Fruit fly (Drosophila melanogaster): ENCODE measurements around the gene CG2608.
A peak's percentile ranks its signal among the peaks of the same experiment; 100 is the strongest.

Gene CG2608

dm6 chr2L:20645394-20645869 lies at the start of gene CG2608, which contains the start of gene phr6-4:
Gene CG2608 (plus strand): TSS chr2L:20645822.
Gene phr6-4 (minus strand): TSS chr2L:20645791.
- TF ChIP-seq dsf (GFP tag; optimal IDR thresholded peaks at IDR 0.05; ENCODE audit: borderline replicate concordance) (peak; percentile 60), sage (GFP tag; optimal IDR thresholded peaks at IDR 0.05) (no peak), sv (GFP tag; optimal IDR thresholded peaks at IDR 0.05) (peak; percentile 84), Hnf4 (GFP tag; optimal IDR thresholded peaks at IDR 0.05) (peak; percentile 82), rgr (GFP tag; optimal IDR thresholded peaks at IDR 0.05) (peak; percentile 93), brk (GFP tag; optimal IDR thresholded peaks at IDR 0.05) (peak; percentile 92), HLH106 (tag; optimal IDR thresholded peaks at IDR 0.05) (peak; percentile 95), CG9705 (GFP tag; optimal IDR thresholded peaks at IDR 0.05) (peak; percentile 87), CrebA (GFP tag; optimal IDR thresholded peaks at IDR 0.05; ENCODE audit: borderline replicate concordance) (no peak), Myc (optimal IDR thresholded peaks at IDR 0.05) (peak; percentile 15), usp (GFP tag; optimal IDR thresholded peaks at IDR 0.05) (no peak), Jra (GFP tag; optimal IDR thresholded peaks at IDR 0.05) (peak; percentile 80), psq (GFP tag; optimal IDR thresholded peaks at IDR 0.05) (peak; percentile 85), Dif (GFP tag; optimal IDR thresholded peaks at IDR 0.05; ENCODE audit: partially characterized antibody) (no peak), Hr78 (GFP tag; optimal IDR thresholded peaks at IDR 0.05) (no peak), dl (GFP tag; optimal IDR thresholded peaks at IDR 0.05; ENCODE audit: insufficient read depth in 1 of 2, partially characterized antibody in 2 of 2) (no peak), Hr83 (GFP tag; optimal IDR thresholded peaks at IDR 0.05; ENCODE audit: poor library complexity, severe bottlenecking) (peak; percentile 56), h (GFP tag; optimal IDR thresholded peaks at IDR 0.05) (peak; percentile 91), fru (GFP tag; optimal IDR thresholded peaks at IDR 0.05) (peak; percentile 91), dmrt93B (GFP tag; optimal IDR thresholded peaks at IDR 0.05) (no peak), CG32264 (GFP tag; optimal IDR thresholded peaks at IDR 0.05) (peak; percentile 58), GATAd (GFP tag; optimal IDR thresholded peaks at IDR 0.05) (peak; percentile 53), woc (GFP tag; optimal IDR thresholded peaks at IDR 0.05) (peak; percentile 80), Vsx2 (GFP tag; optimal IDR thresholded peaks at IDR 0.05; ENCODE audit: partially characterized antibody) (no peak), tai (GFP tag; optimal IDR thresholded peaks at IDR 0.05) (no peak), N (GFP tag; optimal IDR thresholded peaks at IDR 0.05) (no peak), Rel (GFP tag; optimal IDR thresholded peaks at IDR 0.05) (no peak), Rel (tag; optimal IDR thresholded peaks at IDR 0.05) (peak; percentile 68), jim (GFP tag; optimal IDR thresholded peaks at IDR 0.05) (no peak), OdsH (GFP tag; optimal IDR thresholded peaks at IDR 0.05) (peak; percentile 91), foxo (GFP tag; optimal IDR thresholded peaks at IDR 0.05) (peak in 1 of 2 experiments; percentile 95), br (GFP tag; optimal IDR thresholded peaks at IDR 0.05) (peak; percentile 87), ey (GFP tag; optimal IDR thresholded peaks at IDR 0.05) (peak; percentile 88), pan (optimal IDR thresholded peaks at IDR 0.05) (no peak), lola (GFP tag; optimal IDR thresholded peaks at IDR 0.05) (no peak), Abd-B (GFP tag; optimal IDR thresholded peaks at IDR 0.05) (no peak), Dfd (GFP tag; optimal IDR thresholded peaks at IDR 0.05) (no peak), Sp1 (GFP tag; optimal IDR thresholded peaks at IDR 0.05) (peak; percentile 94), Mio (GFP tag; optimal IDR thresholded peaks at IDR 0.05) (peak; percentile 59)

- TF ChIP-seq ey (GFP tag; optimal IDR thresholded peaks at IDR 0.05), result no peak
- no peak for TF ChIP-seq sv (GFP tag; optimal IDR thresholded peaks at IDR 0.05)
- TF ChIP-seq CrebA (GFP tag; optimal IDR thresholded peaks at IDR 0.05; ENCODE audit: borderline replicate concordance), result no peak
- TF ChIP-seq brk (GFP tag; optimal IDR thresholded peaks at IDR 0.05), result no peak
- no peak for TF ChIP-seq br (GFP tag; optimal IDR thresholded peaks at IDR 0.05)
- TF ChIP-seq sage (GFP tag; optimal IDR thresholded peaks at IDR 0.05), result no peak
- no peak for TF ChIP-seq Hr78 (GFP tag; optimal IDR thresholded peaks at IDR 0.05)
- no peak for TF ChIP-seq Dif (GFP tag; optimal IDR thresholded peaks at IDR 0.05; ENCODE audit: partially characterized antibody)
- TF ChIP-seq GATAd (GFP tag; optimal IDR thresholded peaks at IDR 0.05), result no peak
- no peak for TF ChIP-seq tai (GFP tag; optimal IDR thresholded peaks at IDR 0.05)
- no peak for TF ChIP-seq dsf (GFP tag; optimal IDR thresholded peaks at IDR 0.05; ENCODE audit: borderline replicate concordance)
- TF ChIP-seq Sp1 (GFP tag; optimal IDR thresholded peaks at IDR 0.05), result no peak
- no peak for TF ChIP-seq lola (GFP tag; optimal IDR thresholded peaks at IDR 0.05)
- TF ChIP-seq Jra (GFP tag; optimal IDR thresholded peaks at IDR 0.05), result no peak
- no peak for TF ChIP-seq Hr83 (GFP tag; optimal IDR thresholded peaks at IDR 0.05; ENCODE audit: poor library complexity, severe bottlenecking)
- no peak for TF ChIP-seq dl (GFP tag; optimal IDR thresholded peaks at IDR 0.05; ENCODE audit: insufficient read depth in 1 of 2, partially characterized antibody in 2 of 2)
- no peak for TF ChIP-seq Hnf4 (GFP tag; optimal IDR thresholded peaks at IDR 0.05)
- no peak for TF ChIP-seq pan (optimal IDR thresholded peaks at IDR 0.05)
- no peak for TF ChIP-seq psq (GFP tag; optimal IDR thresholded peaks at IDR 0.05)
Observed at dm6 chr2L:20597744-20598143, 47.9 kb upstream of the CG2608 start.
